Worm (Caenorhabditis elegans): Measurements from ENCODE around the gene C29E4.10.

C29E4.10 gene

DNA sequence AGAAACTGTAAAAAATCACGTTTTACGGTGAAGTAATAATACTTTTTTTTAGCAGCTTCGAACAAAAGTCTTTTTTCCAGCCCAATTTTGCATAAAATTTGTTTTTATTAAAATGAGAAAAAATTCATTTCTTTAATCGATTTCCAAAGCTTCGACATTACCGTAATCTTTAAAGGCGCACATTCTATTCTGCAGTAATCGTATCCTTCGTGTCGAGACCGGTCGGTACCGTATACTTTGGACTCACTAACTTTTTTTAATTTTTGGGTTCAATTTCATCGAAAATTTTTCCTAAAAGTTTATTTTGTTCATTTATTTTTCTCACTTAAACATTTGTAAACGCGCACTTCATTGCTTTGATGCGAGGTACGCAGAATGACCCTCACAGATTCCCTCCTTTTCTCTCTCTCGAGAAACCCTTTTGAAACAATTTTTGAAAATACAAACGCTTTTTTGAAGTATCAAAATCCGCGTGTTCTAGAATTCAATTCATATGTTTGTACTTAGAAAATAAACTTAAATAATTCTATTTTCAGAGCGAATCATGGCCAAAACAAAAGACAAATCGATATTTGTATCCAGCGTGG is 49.0 kb downstream of the C29E4.10 start, which contains the start of gene hrpk-2:
Gene hrpk-2, plus strand, starts transcription at position 537 of the 587 bp plus-strand sequence.
- TF ChIP-seq ZK546.5 (tag; optimal IDR thresholded peaks at IDR 0.05) (no peak), nhr-6 (tag; optimal IDR thresholded peaks at IDR 0.05) (no peak), vab-7 (GFP tag; IDR thresholded peaks at IDR 0.05) (no peak), F44E2.7 (GFP tag; IDR thresholded peaks at IDR 0.05) (no peak), pqm-1 (tag; optimal IDR thresholded peaks at IDR 0.05) (no peak), ceh-20 (GFP tag; IDR thresholded peaks at IDR 0.05) (no peak), nhr-237 (tag; optimal IDR thresholded peaks at IDR 0.05) (no peak), mdt-29 (GFP tag; IDR thresholded peaks at IDR 0.05) (no peak), nhr-102 (tag; optimal IDR thresholded peaks at IDR 0.05) (no peak), zip-2 (tag; optimal IDR thresholded peaks at IDR 0.05) (no peak)

All from whole organism, L4 larva.